Worm (Caenorhabditis elegans) whole organism, young adult: ENCODE measurements around the gene ZK813.5.
A peak's percentile ranks its signal among the peaks of the same experiment; 100 is the strongest.

Source experiments
- B0261.1 ChIP-seq: sonication (generic microtip); optimal IDR thresholded peaks from 2 replicates; lab custom pipeline; 2016; ENCODE audit warnings: mild to moderate bottlenecking, missing genetic modification characterization, moderate library complexity, missing compliant biosample characterization
- C17E4.6 ChIP-seq: fragments of 200-800 bp; sonication (Bioruptor generic); IDR thresholded peaks from 2 replicates; pipeline ENCODE4 v1.3.6; 2022; ENCODE audit warnings: missing genetic modification reagents, missing genetic modification characterization, missing compliant biosample characterization
- F10E7.11 ChIP-seq: sonication (generic microtip); optimal IDR thresholded peaks from 2 replicates; lab custom pipeline; 2017; ENCODE audit warnings: mild to moderate bottlenecking, missing genetic modification characterization, moderate library complexity, missing compliant biosample characterization
- F33H1.4 ChIP-seq: fragments of 200-800 bp; sonication (Bioruptor generic); IDR thresholded peaks from 2 replicates; pipeline ENCODE4 v1.3.6; 2022; ENCODE audit warnings: missing genetic modification reagents, missing genetic modification characterization, missing compliant biosample characterization
- F52B5.7 ChIP-seq: sonication (generic microtip); optimal IDR thresholded peaks from 2 replicates; lab custom pipeline; 2016; ENCODE audit warnings: mild to moderate bottlenecking, missing genetic modification characterization, missing compliant biosample characterization
- F55B11.4 ChIP-seq: sonication (generic microtip); optimal IDR thresholded peaks from 2 replicates; lab custom pipeline; 2016; ENCODE audit warnings: missing compliant biosample characterization, missing genetic modification characterization, borderline replicate concordance; ENCODE audit not compliant: insufficient read depth
- K12H6.12 ChIP-seq: fragments of 200-800 bp; sonication (Bioruptor generic); optimal IDR thresholded peaks from 2 replicates; lab custom pipeline; 2018; ENCODE audit warnings: mild to moderate bottlenecking, missing genetic modification characterization, missing compliant biosample characterization
- ama-1 ChIP-seq, 3 experiments: fragments of 150-350 bp in 1 of 3; sonication (generic microtip) in 2 of 3; optimal IDR thresholded peaks; 2 replicates each; lab custom pipeline; 2014 to 2018; ENCODE audit warnings: missing biosample characterization in 2 of 3, missing genetic modification characterization in 2 of 3, missing genetic modification reagents in 2 of 3
- atf-7 ChIP-seq: sonication (generic microtip); optimal IDR thresholded peaks from 2 replicates; lab custom pipeline; 2017; ENCODE audit warnings: mild to moderate bottlenecking, missing genetic modification characterization, missing compliant biosample characterization
- bed-2 ChIP-seq: fragments of 200-800 bp; sonication (Bioruptor generic); IDR thresholded peaks from 2 replicates; pipeline ENCODE4 v1.3.6; 2022; ENCODE audit warnings: missing genetic modification reagents, missing genetic modification characterization, missing compliant biosample characterization
- cebp-1 ChIP-seq, 2 experiments: fragments of 200-800 bp in 1 of 2; sonication (Bioruptor generic) in 1 of 2; sonication (generic microtip) in 1 of 2; IDR thresholded peaks in 1 of 2; optimal IDR thresholded peaks in 1 of 2; 2 replicates each; pipeline versions ENCODE4 v1.3.6 to Lab custom; 2017 to 2022; ENCODE audit warnings: missing compliant biosample characterization in 2 of 2, missing genetic modification characterization in 2 of 2, mild to moderate bottlenecking in 1 of 2, missing genetic modification reagents in 1 of 2, moderate library complexity in 1 of 2
- ceh-79 ChIP-seq: sonication (generic microtip); optimal IDR thresholded peaks from 2 replicates; lab custom pipeline; 2017; ENCODE audit warnings: mild to moderate bottlenecking, missing genetic modification characterization, missing compliant biosample characterization
- dpff-1 ChIP-seq: sonication (generic microtip); optimal IDR thresholded peaks from 2 replicates; lab custom pipeline; 2017; ENCODE audit warnings: mild to moderate bottlenecking, missing genetic modification characterization, missing compliant biosample characterization
- egrh-3 ChIP-seq: fragments of 200-800 bp; sonication (Bioruptor generic); IDR thresholded peaks from 2 replicates; pipeline ENCODE4 v1.3.6; 2022; ENCODE audit warnings: missing genetic modification reagents, missing genetic modification characterization, missing compliant biosample characterization
- fkh-3 ChIP-seq: sonication (generic microtip); optimal IDR thresholded peaks from 2 replicates; lab custom pipeline; 2016; ENCODE audit warnings: mild to moderate bottlenecking, missing genetic modification characterization, missing compliant biosample characterization
- hlh-26 ChIP-seq: fragments of 200-800 bp; sonication (Bioruptor generic); conservative IDR thresholded peaks from 2 replicates; pipeline ENCODE4 v1.3.6; 2022; ENCODE audit warnings: missing genetic modification reagents, missing genetic modification characterization, missing compliant biosample characterization
- hmg-1.2 ChIP-seq: fragments of 200-800 bp; sonication (Bioruptor generic); IDR thresholded peaks from 2 replicates; pipeline ENCODE4 v1.3.6; 2022; ENCODE audit warnings: missing genetic modification reagents, missing genetic modification characterization, missing compliant biosample characterization
- hrde-1 ChIP-seq: sonication (generic microtip); optimal IDR thresholded peaks from 2 replicates; lab custom pipeline; 2016; ENCODE audit warnings: missing genetic modification characterization, mild to moderate bottlenecking, missing compliant biosample characterization, moderate library complexity, missing genotype, missing genetic modification reagents, borderline replicate concordance
- let-526 ChIP-seq: fragments of 200-800 bp; sonication (Bioruptor generic); IDR thresholded peaks from 2 replicates; pipeline ENCODE4 v1.3.6; 2022; ENCODE audit warnings: missing genetic modification reagents, missing genetic modification characterization, missing compliant biosample characterization
- lin-35 ChIP-seq, 3 experiments: fragments of 150-350 bp in 2 of 3; sonication (generic microtip) in 1 of 3; optimal IDR thresholded peaks; 2 replicates each; lab custom pipeline; 2014 to 2018; ENCODE audit warnings: missing biosample characterization in 3 of 3, missing genetic modification characterization in 3 of 3, missing genetic modification reagents in 3 of 3
- lin-54 ChIP-seq: fragments of 200-800 bp; sonication (Bioruptor generic); optimal IDR thresholded peaks from 2 replicates; lab custom pipeline; 2018; ENCODE audit warnings: mild to moderate bottlenecking, missing genetic modification characterization, missing compliant biosample characterization
- madf-8 ChIP-seq: fragments of 200-800 bp; sonication (Bioruptor generic); conservative IDR thresholded peaks from 2 replicates; pipeline ENCODE4 v1.3.6; 2022; ENCODE audit warnings: missing genetic modification reagents, missing genetic modification characterization, missing compliant biosample characterization
- mxl-1 ChIP-seq: sonication (generic microtip); optimal IDR thresholded peaks from 2 replicates; lab custom pipeline; 2016; ENCODE audit warnings: missing genetic modification characterization, missing compliant biosample characterization
- nfya-1 ChIP-seq: sonication (generic microtip); optimal IDR thresholded peaks from 2 replicates; lab custom pipeline; 2017; ENCODE audit warnings: antibody characterized with exemption, missing compliant biosample characterization, missing genetic modification characterization, borderline replicate concordance; ENCODE audit not compliant: insufficient read depth
- nfya-2 ChIP-seq: fragments of 200-800 bp; sonication (Bioruptor generic); IDR thresholded peaks from 2 replicates; pipeline ENCODE4 v1.3.6; 2022; ENCODE audit warnings: missing genetic modification reagents, missing genetic modification characterization, missing compliant biosample characterization
- rpc-1 ChIP-seq, 2 experiments: fragments of 150-350 bp in 1 of 2; sonication (generic microtip) in 1 of 2; optimal IDR thresholded peaks; 2 replicates each; lab custom pipeline; 2014 to 2018; ENCODE audit warnings: missing biosample characterization in 1 of 2, missing genetic modification characterization in 1 of 2, missing genetic modification reagents in 1 of 2, missing genotype in 1 of 2
- snpc-1.1 ChIP-seq: sonication (generic microtip); optimal IDR thresholded peaks from 2 replicates; lab custom pipeline; 2017; ENCODE audit warnings: missing genetic modification characterization, mild to moderate bottlenecking, missing compliant biosample characterization, antibody characterized with exemption, moderate library complexity, missing genotype, missing genetic modification reagents; ENCODE audit not compliant: insufficient read depth
- snpc-4 ChIP-seq, 5 experiments: fragments of 150-350 bp in 1 of 5; sonication (generic microtip) in 4 of 5; optimal IDR thresholded peaks; 2 replicates each; lab custom pipeline; 2014 to 2018; ENCODE audit warnings: missing genetic modification characterization in 5 of 5, missing biosample characterization in 3 of 5, antibody characterized with exemption in 2 of 5, mild to moderate bottlenecking in 2 of 5, missing compliant biosample characterization in 2 of 5, missing genotype in 2 of 5, moderate library complexity in 2 of 5, missing genetic modification reagents in 1 of 5
- tbp1 ChIP-seq: fragments of 200-800 bp; sonication (Bioruptor generic); optimal IDR thresholded peaks from 2 replicates; lab custom pipeline; 2018; ENCODE audit warnings: mild to moderate bottlenecking, missing genetic modification characterization, missing compliant biosample characterization
- unc-130 ChIP-seq: sonication (generic microtip); optimal IDR thresholded peaks from 2 replicates; lab custom pipeline; 2016; ENCODE audit warnings: missing genetic modification reagents, missing genetic modification characterization, missing compliant biosample characterization
- zim-3 ChIP-seq: sonication (generic microtip); optimal IDR thresholded peaks from 2 replicates; lab custom pipeline; 2017; ENCODE audit warnings: mild to moderate bottlenecking, missing genetic modification characterization, moderate library complexity, missing compliant biosample characterization
- ztf-22 ChIP-seq: fragments of 200-800 bp; sonication (Bioruptor generic); optimal IDR thresholded peaks from 2 replicates; lab custom pipeline; 2018; ENCODE audit warnings: mild to moderate bottlenecking, missing genetic modification characterization, moderate library complexity, missing compliant biosample characterization
- ztf-28 ChIP-seq: fragments of 200-800 bp; sonication (Bioruptor generic); IDR thresholded peaks from 2 replicates; pipeline ENCODE4 v1.3.6; 2022; ENCODE audit warnings: missing genetic modification reagents, missing genetic modification characterization, missing compliant biosample characterization

Gene ZK813.5

ce11 chrX:3465785-3466184 lies 14.8 kb upstream of the ZK813.5 start, which contains the start of the genes ZK377.15 and sax-3:
ZK377.15 (minus strand) TSS chrX:3465885.
sax-3 (minus strand) TSS chrX:3465927.
- TF ChIP-seq tbp1 (GFP tag; lab: Kevin White, UChicago) (no peak), rpc-1 (optimal IDR thresholded peaks at IDR 0.05; lab: Kevin White, UChicago) (no peak), rpc-1 (tag; optimal IDR thresholded peaks at IDR 0.05; lab: Kevin White, UChicago) (no peak), F55B11.4 (tag; lab: Kevin White, UChicago) (no peak)

ce11 chrX:3464309-3465038 lies 13.5 kb upstream of the ZK813.5 start:
- peak; percentile 52; the same call in 1 of the 2 replicates for TF ChIP-seq cebp-1 (GFP tag; IDR thresholded peaks at IDR 0.05; lab: Robert Waterston, UW)
- peak; percentile 91 for TF ChIP-seq cebp-1 (tag; optimal IDR thresholded peaks at IDR 0.05; lab: Kevin White, UChicago)
- no peak for TF ChIP-seq nfya-2 (GFP tag; lab: Robert Waterston, UW)

- TF ChIP-seq B0261.1 (tag; lab: Kevin White, UChicago) (no peak), snpc-1.1 (no peak), atf-7 (no peak), dpff-1 (tag; lab: Kevin White, UChicago) (no peak), lin-54 (GFP tag; lab: Kevin White, UChicago) (no peak), ceh-79 (no peak), hrde-1 (tag; lab: Kevin White, UChicago) (no peak), zim-3 (tag; lab: Kevin White, UChicago) (no peak), hlh-26 (GFP tag; lab: Robert Waterston, UW) (no peak), unc-130 (GFP tag; lab: Kevin White, UChicago) (no peak), snpc-4 (GFP tag; optimal IDR thresholded peaks at IDR 0.05; lab: Kevin White, UChicago) (no peak), snpc-4 (tag; optimal IDR thresholded peaks at IDR 0.05; lab: Kevin White, UChicago) (no peak), let-526 (no peak)
Measured at ce11 chrX:3463875-3464274, 12.9 kb upstream of the ZK813.5 start.

ce11 chrX:3462086-3462485 lies 11.1 kb upstream of the ZK813.5 start:
- TF ChIP-seq F33H1.4 (GFP tag; lab: Robert Waterston, UW) = no peak
- TF ChIP-seq K12H6.12 (tag; lab: Kevin White, UChicago) = no peak
- no peak for TF ChIP-seq ztf-28 (GFP tag; lab: Robert Waterston, UW)
- no peak for TF ChIP-seq ama-1 (optimal IDR thresholded peaks at IDR 0.05; lab: Kevin White, UChicago)
- TF ChIP-seq ama-1 (GFP tag; optimal IDR thresholded peaks at IDR 0.05; lab: Kevin White, UChicago) = no peak
- no peak for TF ChIP-seq C17E4.6
- TF ChIP-seq bed-2 = no peak
- TF ChIP-seq fkh-3 = no peak
- TF ChIP-seq F52B5.7 (tag; lab: Kevin White, UChicago) = no peak
- TF ChIP-seq mxl-1 (tag; lab: Kevin White, UChicago) = no peak
- TF ChIP-seq madf-8 (GFP tag; lab: Robert Waterston, UW) = no peak
- no peak for TF ChIP-seq hmg-1.2 (GFP tag; lab: Robert Waterston, UW)
- no peak for TF ChIP-seq dpff-1 (tag; lab: Kevin White, UChicago)
- no peak for TF ChIP-seq ztf-22 (GFP tag; lab: Kevin White, UChicago)
- no peak for TF ChIP-seq egrh-3 (GFP tag; lab: Robert Waterston, UW)
- no peak for TF ChIP-seq nfya-1
- TF ChIP-seq lin-35 (GFP tag; optimal IDR thresholded peaks at IDR 0.05; lab: Kevin White, UChicago) = no peak
- no peak for TF ChIP-seq F10E7.11 (tag; lab: Kevin White, UChicago)
